Fruit fly (Drosophila melanogaster): ENCODE measurements around the gene Ten-m.

DNA sequence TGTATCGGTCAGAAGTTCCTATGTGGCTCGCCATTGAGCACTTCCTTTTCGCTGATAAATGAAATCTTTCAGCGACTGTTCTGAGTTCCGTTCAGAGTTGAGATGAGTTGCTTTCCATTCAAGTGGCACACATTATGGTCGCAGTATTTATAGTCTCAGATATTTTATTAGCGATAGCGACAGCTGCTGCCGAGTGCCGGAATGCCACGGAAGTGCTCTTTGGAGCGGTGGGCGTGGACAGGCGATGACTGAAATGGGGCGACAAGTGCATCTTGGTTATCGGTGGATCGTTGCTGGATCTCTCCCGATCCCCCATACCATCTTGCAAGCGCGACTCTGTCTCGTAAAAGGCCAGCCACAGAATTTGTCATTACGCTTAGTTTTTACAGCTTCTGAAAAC is 6.1 kb downstream of the Ten-m start:
- TF ChIP-seq insv (optimal IDR thresholded peaks at IDR 0.05) (no peak), Myc (optimal IDR thresholded peaks at IDR 0.05) (no peak), h (optimal IDR thresholded peaks at IDR 0.05) (no peak)

All from Kc167 (cell line).